Worm (Caenorhabditis elegans): ENCODE measurements around the gene srbc-70.

DNA sequence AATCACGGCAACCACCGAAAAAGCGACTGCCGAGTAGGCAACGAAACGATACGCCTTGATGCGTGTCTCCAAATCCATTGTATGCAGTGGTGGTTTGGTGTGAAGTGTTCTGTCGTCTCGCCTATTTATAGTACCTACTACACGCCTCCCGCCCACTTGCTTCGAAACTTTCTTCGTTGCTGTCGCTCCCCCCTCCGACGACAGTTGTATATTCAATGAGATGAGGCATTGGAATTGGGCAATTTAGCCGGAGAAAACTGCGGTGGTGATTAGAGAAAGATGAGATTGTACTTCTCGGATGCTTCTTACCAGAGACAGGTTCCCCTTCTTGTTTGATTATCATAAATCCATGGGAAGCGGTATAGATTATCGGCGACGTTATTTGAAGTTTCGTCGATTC lies 16.7 kb upstream of the srbc-70 start, which contains the start of gene col-34:
- TF ChIP-seq ref-1 (GFP tag; conservative IDR thresholded peaks at IDR 0.05) (no peak), flt-1 (GFP tag; IDR thresholded peaks at IDR 0.05) (no peak), T22C8.4 (GFP tag; IDR thresholded peaks at IDR 0.05) (no peak), tab-1 (GFP tag; IDR thresholded peaks at IDR 0.05) (no peak), cog-1 (tag; optimal IDR thresholded peaks at IDR 0.05) (no peak), ztf-23 (GFP tag; IDR thresholded peaks at IDR 0.05) (no peak), ztf-29 (GFP tag; IDR thresholded peaks at IDR 0.05) (no peak), med-1 (GFP tag; optimal IDR thresholded peaks at IDR 0.05; ENCODE audit: insufficient read depth) (no peak), klf-2 (GFP tag; conservative IDR thresholded peaks at IDR 0.05) (no peak)
